Worm (Caenorhabditis elegans) whole organism, L1 larva: ENCODE results near the gene str-37.
A peak's percentile ranks its signal among the peaks of the same experiment; 100 is the strongest.

Experiments used
- C04F5.9 ChIP-seq: sonication (generic microtip); optimal IDR thresholded peaks from 2 replicates; lab custom pipeline; 2016; ENCODE audit warnings: missing genetic modification characterization, missing compliant biosample characterization
- C16A3.4 ChIP-seq: fragments of 150-350 bp; optimal IDR thresholded peaks from 2 replicates; lab custom pipeline; 2014; ENCODE audit warnings: missing biosample characterization, missing genetic modification characterization
- F16B12.6 ChIP-seq: fragments of 150-350 bp; optimal IDR thresholded peaks from 2 replicates; lab custom pipeline; 2014; ENCODE audit warnings: missing biosample characterization, missing genetic modification characterization
- Y116A8C.19 ChIP-seq: sonication (generic microtip); optimal IDR thresholded peaks from 2 replicates; lab custom pipeline; 2016; ENCODE audit warnings: missing compliant biosample characterization, missing genetic modification characterization, borderline replicate concordance
- alr-1 ChIP-seq: fragments of 200-800 bp; sonication (Bioruptor generic); optimal IDR thresholded peaks from 2 replicates; lab custom pipeline; 2018; ENCODE audit warnings: borderline replicate concordance, mild to moderate bottlenecking, missing genetic modification characterization, missing compliant biosample characterization
- aly-2 ChIP-seq: fragments of 150-350 bp; optimal IDR thresholded peaks from 2 replicates; lab custom pipeline; 2014; ENCODE audit warnings: missing biosample characterization, missing genetic modification characterization
- ama-1 ChIP-seq: fragments of 150-350 bp; optimal IDR thresholded peaks from 2 replicates; lab custom pipeline; 2014
- blmp-1 ChIP-seq: fragments of 150-350 bp; optimal IDR thresholded peaks from 2 replicates; lab custom pipeline; 2014; ENCODE audit warnings: missing biosample characterization, missing genetic modification characterization
- ceh-63 ChIP-seq: fragments of 200-800 bp; sonication (Bioruptor generic); optimal IDR thresholded peaks from 2 replicates; lab custom pipeline; 2018; ENCODE audit warnings: mild to moderate bottlenecking, missing genetic modification characterization, missing compliant biosample characterization
- ceh-82 ChIP-seq, 3 experiments: fragments of 150-350 bp in 1 of 3; sonication (generic microtip) in 2 of 3; optimal IDR thresholded peaks; 2 replicates each; lab custom pipeline; 2014 to 2017; ENCODE audit warnings: missing biosample characterization in 3 of 3, missing genetic modification characterization in 3 of 3
- ceh-90 ChIP-seq: sonication (generic microtip); optimal IDR thresholded peaks from 2 replicates; lab custom pipeline; 2016; ENCODE audit warnings: missing genetic modification characterization, missing compliant biosample characterization
- dsc-1 ChIP-seq: sonication (generic microtip); optimal IDR thresholded peaks from 2 replicates; lab custom pipeline; 2016; ENCODE audit warnings: mild to moderate bottlenecking, missing genetic modification characterization, missing compliant biosample characterization
- efl-1 ChIP-seq, 4 experiments: fragments of 150-350 bp; optimal IDR thresholded peaks in 3 of 4; peaks in 1 of 4; 1 replicate in 1 of 4; 2 replicates in 3 of 4; lab custom pipeline; 2014; ENCODE audit warnings: missing biosample characterization in 2 of 4, missing genetic modification characterization in 2 of 4, missing genetic modification reagents in 2 of 4
- efl-3 ChIP-seq: fragments of 200-800 bp; sonication (Bioruptor generic); optimal IDR thresholded peaks from 2 replicates; lab custom pipeline; 2018; ENCODE audit warnings: mild to moderate bottlenecking, missing genetic modification characterization, missing compliant biosample characterization
- egl-27 ChIP-seq, 2 experiments: fragments of 150-350 bp in 1 of 2; sonication (generic microtip); optimal IDR thresholded peaks; 3 replicates each; lab custom pipeline; 2017 to 2018; ENCODE audit warnings: missing biosample characterization in 2 of 2, missing genetic modification characterization in 2 of 2, missing genetic modification reagents in 2 of 2
- elt-2 ChIP-seq: sonication (generic microtip); optimal IDR thresholded peaks from 2 replicates; lab custom pipeline; 2016; ENCODE audit warnings: missing genetic modification characterization, mild to moderate bottlenecking, inconsistent platforms, missing compliant biosample characterization, missing genetic modification reagents
- elt-3 ChIP-seq, 6 experiments: fragments of 150-350 bp in 1 of 6; sonication (generic microtip); optimal IDR thresholded peaks; 2 replicates each; lab custom pipeline; 2017 to 2018; ENCODE audit warnings: missing biosample characterization in 6 of 6, missing genetic modification characterization in 6 of 6, inconsistent platforms in 1 of 6
- ets-5 ChIP-seq: fragments of 200-800 bp; sonication (Bioruptor generic); IDR thresholded peaks from 2 replicates; pipeline ENCODE4 v1.3.6; 2022; ENCODE audit warnings: missing genetic modification characterization, missing compliant biosample characterization
- fkh-10 ChIP-seq: sonication (generic microtip); optimal IDR thresholded peaks from 2 replicates; lab custom pipeline; 2017; ENCODE audit warnings: missing biosample characterization, missing genetic modification reagents, missing genetic modification characterization
- grh-1 ChIP-seq: fragments of 200-800 bp; sonication (Bioruptor generic); IDR thresholded peaks from 2 replicates; pipeline ENCODE4 v1.3.6; 2022; ENCODE audit warnings: missing genetic modification reagents, missing genetic modification characterization, missing compliant biosample characterization
- hpl-2 ChIP-seq: fragments of 150-350 bp; optimal IDR thresholded peaks from 2 replicates; lab custom pipeline; 2014; ENCODE audit warnings: missing biosample characterization, missing genetic modification reagents, missing genetic modification characterization
- jun-1 ChIP-seq: fragments of 150-350 bp; optimal IDR thresholded peaks from 2 replicates; lab custom pipeline; 2014; ENCODE audit warnings: missing biosample characterization, missing genetic modification reagents, missing genetic modification characterization
- lin-13 ChIP-seq: fragments of 150-350 bp; optimal IDR thresholded peaks from 2 replicates; lab custom pipeline; 2014; ENCODE audit warnings: missing biosample characterization, missing genetic modification reagents, missing genetic modification characterization
- lin-14 ChIP-seq: fragments of 200-800 bp; sonication (Bioruptor generic); optimal IDR thresholded peaks from 2 replicates; lab custom pipeline; 2018; ENCODE audit warnings: mild to moderate bottlenecking, missing genetic modification characterization, moderate library complexity, missing compliant biosample characterization
- lin-15B ChIP-seq: fragments of 150-350 bp; sonication (generic microtip); optimal IDR thresholded peaks from 3 replicates; lab custom pipeline; 2014; ENCODE audit warnings: missing biosample characterization, missing genetic modification characterization
- lin-35 ChIP-seq, 2 experiments: fragments of 150-350 bp; optimal IDR thresholded peaks; 2 replicates each; lab custom pipeline; 2014; ENCODE audit warnings: missing biosample characterization in 2 of 2, missing genetic modification characterization in 2 of 2, missing genetic modification reagents in 2 of 2
- lin-39 ChIP-seq: fragments of 150-350 bp; optimal IDR thresholded peaks from 2 replicates; lab custom pipeline; 2014; ENCODE audit warnings: missing biosample characterization, missing genetic modification reagents, missing genetic modification characterization
- lsy-2 ChIP-seq, 2 experiments: fragments of 150-350 bp; optimal IDR thresholded peaks; 2 replicates each; lab custom pipeline; 2014; ENCODE audit warnings: missing biosample characterization in 2 of 2, missing genetic modification characterization in 2 of 2
- mab-9 ChIP-seq: fragments of 200-800 bp; sonication (Bioruptor generic); IDR thresholded peaks from 2 replicates; pipeline ENCODE4 v1.3.6; 2022; ENCODE audit warnings: missing genetic modification reagents, missing genetic modification characterization, missing compliant biosample characterization
- nhr-20 ChIP-seq: sonication (generic microtip); optimal IDR thresholded peaks from 2 replicates; lab custom pipeline; 2016; ENCODE audit warnings: mild to moderate bottlenecking, missing genetic modification characterization, missing compliant biosample characterization
- nhr-28 ChIP-seq: fragments of 150-350 bp; optimal IDR thresholded peaks from 2 replicates; lab custom pipeline; 2014; ENCODE audit warnings: missing biosample characterization, missing genetic modification characterization
- nhr-71 ChIP-seq: sonication (generic microtip); optimal IDR thresholded peaks from 2 replicates; lab custom pipeline; 2016; ENCODE audit warnings: mild to moderate bottlenecking, missing genetic modification characterization, moderate library complexity, missing compliant biosample characterization
- skn-1 ChIP-seq: fragments of 150-350 bp; optimal IDR thresholded peaks from 2 replicates; lab custom pipeline; 2014; ENCODE audit warnings: missing biosample characterization, missing genetic modification characterization
- tlp-1 ChIP-seq: fragments of 150-350 bp; optimal IDR thresholded peaks from 2 replicates; lab custom pipeline; 2014; ENCODE audit warnings: missing biosample characterization, missing genetic modification characterization
- vab-15 ChIP-seq: sonication (generic microtip); optimal IDR thresholded peaks from 2 replicates; lab custom pipeline; 2017; ENCODE audit warnings: missing genotype, mild to moderate bottlenecking, missing genetic modification characterization, missing compliant biosample characterization
- ztf-11 ChIP-seq, 2 experiments: sonication (generic microtip); optimal IDR thresholded peaks; 2 replicates each; lab custom pipeline; 2016 to 2017; ENCODE audit warnings: missing genetic modification characterization in 2 of 2, missing biosample characterization in 1 of 2, missing compliant biosample characterization in 1 of 2
- ztf-4 ChIP-seq: fragments of 150-350 bp; optimal IDR thresholded peaks from 2 replicates; lab custom pipeline; 2014; ENCODE audit warnings: missing biosample characterization, missing genetic modification characterization

str-37 gene

DNA sequence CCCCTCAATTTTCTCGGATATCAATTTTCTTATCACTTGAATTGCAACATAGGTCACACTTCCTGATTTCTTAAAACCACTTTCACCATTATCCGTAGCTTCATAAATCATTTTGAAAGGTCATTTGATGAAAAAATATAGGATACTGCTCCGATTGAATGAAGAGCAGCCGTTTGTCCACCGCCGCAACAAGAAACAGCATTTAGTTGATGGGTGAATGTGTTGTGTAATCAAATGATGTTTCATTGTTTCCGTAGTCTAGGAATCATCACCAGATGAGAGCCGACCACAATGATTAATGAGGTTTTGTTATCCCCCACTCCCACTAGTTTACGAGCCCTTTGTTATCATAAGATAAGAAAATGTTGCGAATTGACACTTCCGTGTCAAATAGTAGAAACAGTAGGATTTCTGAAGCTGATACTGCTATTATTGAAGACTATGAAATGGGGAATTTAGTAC, 18.3 kb downstream of the str-37 start, which contains the start of gene twk-43 (continued):
- no peak for TF ChIP-seq ztf-11 (tag; optimal IDR thresholded peaks at IDR 0.05; lab: Kevin White, UChicago)
- TF ChIP-seq efl-3 (GFP tag; lab: Kevin White, UChicago), result no peak
- no peak for TF ChIP-seq elt-2 (tag; lab: Kevin White, UChicago)
- no peak for TF ChIP-seq ceh-90 (tag; lab: Kevin White, UChicago)
- TF ChIP-seq ztf-4, result no peak
- TF ChIP-seq nhr-71 (tag; lab: Kevin White, UChicago), result peak; percentile 79
- no peak for TF ChIP-seq C16A3.4 (tag; lab: Kevin White, UChicago)
- TF ChIP-seq skn-1 (tag; lab: Kevin White, UChicago), result no peak
- no peak for TF ChIP-seq alr-1 (tag; lab: Kevin White, UChicago)
- no peak for TF ChIP-seq tlp-1
- TF ChIP-seq nhr-20 (tag; lab: Kevin White, UChicago), result peak; percentile 25
- TF ChIP-seq mab-9 (GFP tag; lab: Robert Waterston, UW), result no peak
- no peak for TF ChIP-seq efl-1 (optimal IDR thresholded peaks at IDR 0.05; lab: Kevin White, UChicago)
- no peak for TF ChIP-seq efl-1 (GFP tag; optimal IDR thresholded peaks at IDR 0.05 in 1 of 2; lab: Kevin White, UChicago)
- no peak for TF ChIP-seq grh-1 (GFP tag; lab: Robert Waterston, UW)
- TF ChIP-seq vab-15 (tag; lab: Kevin White, UChicago), result peak; percentile 4
- no peak for TF ChIP-seq egl-27 (tag; optimal IDR thresholded peaks at IDR 0.05; lab: Kevin White, UChicago)
- TF ChIP-seq lin-13 (GFP tag; lab: Kevin White, UChicago), result no peak
- TF ChIP-seq ets-5 (GFP tag; lab: Robert Waterston, UW), result no peak
- peak; percentile 56 for TF ChIP-seq lin-39
- TF ChIP-seq lin-15B, result no peak
- TF ChIP-seq elt-3 (tag; optimal IDR thresholded peaks at IDR 0.05; lab: Kevin White, UChicago), result no peak
- no peak for TF ChIP-seq blmp-1
- peak; percentile 71 for TF ChIP-seq dsc-1 (tag; lab: Kevin White, UChicago)
- no peak for TF ChIP-seq ceh-63 (GFP tag; lab: Kevin White, UChicago)
- TF ChIP-seq, all 84 proteins: peak for 9

- TF ChIP-seq Y116A8C.19 (tag; lab: Kevin White, UChicago), result no peak
- peak; percentile 57 for TF ChIP-seq fkh-10 (GFP tag; lab: Kevin White, UChicago)
Observed at ce11 chrV:13350302-13350701, 22.7 kb downstream of the str-37 start.

- TF ChIP-seq nhr-28 (tag; lab: Kevin White, UChicago), result no peak
- peak; percentile 63 for TF ChIP-seq lin-14 (GFP tag; lab: Kevin White, UChicago)
- TF ChIP-seq ama-1 (lab: Kevin White, UChicago), result no peak
- peak; percentile 27 for TF ChIP-seq lin-39
- TF ChIP-seq mab-9 (GFP tag; lab: Robert Waterston, UW), result peak; percentile 68
- no peak for TF ChIP-seq jun-1
- TF ChIP-seq C04F5.9 (tag; lab: Kevin White, UChicago), result no peak
- no peak for TF ChIP-seq ceh-90 (tag; lab: Kevin White, UChicago)
- peak; percentile 57 for TF ChIP-seq nhr-71 (tag; lab: Kevin White, UChicago)
- no peak for TF ChIP-seq aly-2 (tag; lab: Kevin White, UChicago)
Observed at ce11 chrV:13351773-13352172, 24.2 kb downstream of the str-37 start.

DNA sequence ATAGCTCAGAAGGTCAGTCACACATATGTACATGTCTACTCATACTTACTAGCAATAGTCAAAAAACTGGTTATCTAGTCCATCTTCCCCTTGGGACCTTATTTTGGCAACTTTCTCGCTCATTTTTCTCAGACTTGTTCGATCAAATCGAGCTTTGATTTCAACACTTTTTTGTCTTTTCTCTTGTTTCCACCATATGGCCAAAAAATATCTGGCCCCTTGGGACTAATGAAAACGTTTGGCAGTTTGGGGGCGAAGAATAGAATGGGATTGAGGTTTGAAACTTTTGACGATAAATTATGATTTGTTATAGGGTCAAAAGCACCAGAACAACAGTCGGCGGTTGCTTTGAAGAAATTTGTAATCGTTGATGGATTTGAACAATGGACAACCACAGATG, 24.9 kb downstream of the str-37 start:
- TF ChIP-seq efl-1 (optimal IDR thresholded peaks at IDR 0.05; lab: Kevin White, UChicago) (no peak), efl-1 (GFP tag; optimal IDR thresholded peaks at IDR 0.05 in 1 of 2; lab: Kevin White, UChicago) (no peak), ceh-82 (tag; optimal IDR thresholded peaks at IDR 0.05; lab: Kevin White, UChicago) (no peak), mab-9 (GFP tag; lab: Robert Waterston, UW) (peak; percentile 78), hpl-2 (no peak), dsc-1 (tag; lab: Kevin White, UChicago) (no peak), F16B12.6 (tag; lab: Kevin White, UChicago) (no peak), lin-14 (GFP tag; lab: Kevin White, UChicago) (peak; percentile 61), lsy-2 (tag; optimal IDR thresholded peaks at IDR 0.05; lab: Kevin White, UChicago) (no peak), lin-35 (GFP tag; optimal IDR thresholded peaks at IDR 0.05; lab: Kevin White, UChicago) (no peak)
